Fruit fly (Drosophila melanogaster): Measurements from ENCODE around the gene Nemp.

The Nemp gene

dm6 chrX:16637594-16638485 lies 17.0 kb downstream of the Nemp start, which contains the start of gene RpS19a (continued):
- TF ChIP-seq dpn (GFP tag; optimal IDR thresholded peaks at IDR 0.05) (peak; percentile 19 to 52), mld (GFP tag; IDR thresholded peaks at IDR 0.05; ENCODE audit: partially characterized antibody) (0 out of 3 replicates have a peak, but pooled peaks have one; percentile 4), CG12391 (tag; optimal IDR thresholded peaks at IDR 0.05) (peak; percentile 72), CG12071 (GFP tag; optimal IDR thresholded peaks at IDR 0.05) (peak; percentile 92), cato (GFP tag; optimal IDR thresholded peaks at IDR 0.05; ENCODE audit: borderline replicate concordance) (no peak), crol (GFP tag; IDR thresholded peaks at IDR 0.05) (0 out of 2 replicates have a peak, but pooled peaks have one; percentile 21), dm (GFP tag; optimal IDR thresholded peaks at IDR 0.05) (peak; percentile 85), CG10654 (GFP tag; optimal IDR thresholded peaks at IDR 0.05) (peak; percentile 12), Xrp1 (GFP tag; IDR thresholded peaks at IDR 0.05) (no peak), ssp (GFP tag; IDR thresholded peaks at IDR 0.05) (no peak; the same call in 1 of the 2 replicates), D19A (tag; optimal IDR thresholded peaks at IDR 0.05) (peak; percentile 48), otp (GFP tag; IDR thresholded peaks at IDR 0.05) (peak; percentile 92), Blimp-1 (GFP tag; optimal IDR thresholded peaks at IDR 0.05) (peak; percentile 24), slbo (GFP tag; IDR thresholded peaks at IDR 0.05) (peak; percentile 75), CG15601 (tag; optimal IDR thresholded peaks at IDR 0.05) (peak; percentile 67), Atf-2 (GFP tag; optimal IDR thresholded peaks at IDR 0.05) (peak; percentile 36), z (GFP tag; IDR thresholded peaks at IDR 0.05) (no peak), schlank (tag; optimal IDR thresholded peaks at IDR 0.05) (peak; percentile 85), NFAT (GFP tag; IDR thresholded peaks at IDR 0.05) (peak; percentile 88), CG15514 (GFP tag; optimal IDR thresholded peaks at IDR 0.05) (peak; percentile 78), fd96Cb (tag; optimal IDR thresholded peaks at IDR 0.05) (peak; percentile 44), hbn (GFP tag; IDR thresholded peaks at IDR 0.05; ENCODE audit: partially characterized antibody) (no peak), sens-2 (GFP tag; IDR thresholded peaks at IDR 0.05) (peak; percentile 81), CG1792 (GFP tag; optimal IDR thresholded peaks at IDR 0.05) (no peak), CG3407 (GFP tag; optimal IDR thresholded peaks at IDR 0.05) (peak; percentile 67), NC2β (GFP tag; optimal IDR thresholded peaks at IDR 0.05) (peak; percentile 87), Ets97D (GFP tag; optimal IDR thresholded peaks at IDR 0.05) (peak; percentile 99), CG15269 (tag; optimal IDR thresholded peaks at IDR 0.05) (peak; percentile 74), eyg (GFP tag; optimal IDR thresholded peaks at IDR 0.05) (peak; percentile 46), vvl (GFP tag; IDR thresholded peaks at IDR 0.05) (peak; percentile 79), eve (GFP tag; optimal IDR thresholded peaks at IDR 0.05) (no peak), CG10431 (GFP tag; optimal IDR thresholded peaks at IDR 0.05) (peak; percentile 80), Rx (GFP tag; IDR thresholded peaks at IDR 0.05) (peak; percentile 82), CG30020 (tag; optimal IDR thresholded peaks at IDR 0.05) (peak; percentile 44), ewg (GFP tag; optimal IDR thresholded peaks at IDR 0.05) (peak; percentile 54), CTCF (GFP tag; optimal IDR thresholded peaks at IDR 0.05) (peak; percentile 77), corto (GFP tag; optimal IDR thresholded peaks at IDR 0.05) (peak; percentile 2), CG2199 (GFP tag; IDR thresholded peaks at IDR 0.05) (peak; percentile 74; the same call in 1 of the 3 replicates), CG18599 (GFP tag; optimal IDR thresholded peaks at IDR 0.05) (peak; percentile 79), hth (optimal IDR thresholded peaks at IDR 0.05) (no peak), CG17361 (GFP tag; IDR thresholded peaks at IDR 0.05) (peak; percentile 84), CG2678 (tag; optimal IDR thresholded peaks at IDR 0.05) (peak; percentile 70), CG1233 (GFP tag; optimal IDR thresholded peaks at IDR 0.05) (peak; percentile 93), tna (GFP tag; IDR thresholded peaks at IDR 0.05; ENCODE audit: partially characterized antibody) (no peak), Optix (GFP tag; IDR thresholded peaks at IDR 0.05) (peak; percentile 66; the same call in 2 of the 3 replicates), pho (GFP tag; optimal IDR thresholded peaks at IDR 0.05) (peak; percentile 9), PHDP (tag; optimal IDR thresholded peaks at IDR 0.05) (peak; percentile 77), stc (GFP tag; IDR thresholded peaks at IDR 0.05) (peak; percentile 64), inv (GFP tag; IDR thresholded peaks at IDR 0.05; ENCODE audit: partially characterized antibody) (0 out of 2 replicates have a peak, but pooled peaks have one; percentile 2)

Measured in whole organism, embryonic.